Worm (Caenorhabditis elegans) whole organism, L1 larva: ENCODE results near the gene H41C03.3.

Experiments
- C04F5.9 ChIP-seq: sonication (generic microtip); optimal IDR thresholded peaks from 2 replicates; lab custom pipeline; 2016; ENCODE audit warnings: missing genetic modification characterization, missing compliant biosample characterization
- C34B4.2 ChIP-seq: sonication (generic microtip); optimal IDR thresholded peaks from 2 replicates; lab custom pipeline; 2017; ENCODE audit warnings: mild to moderate bottlenecking, missing genetic modification characterization, missing compliant biosample characterization
- Y116A8C.19 ChIP-seq: sonication (generic microtip); optimal IDR thresholded peaks from 2 replicates; lab custom pipeline; 2016; ENCODE audit warnings: missing compliant biosample characterization, missing genetic modification characterization, borderline replicate concordance
- alr-1 ChIP-seq: fragments of 200-800 bp; sonication (Bioruptor generic); optimal IDR thresholded peaks from 2 replicates; lab custom pipeline; 2018; ENCODE audit warnings: borderline replicate concordance, mild to moderate bottlenecking, missing genetic modification characterization, missing compliant biosample characterization
- ama-1 ChIP-seq: fragments of 150-350 bp; optimal IDR thresholded peaks from 2 replicates; lab custom pipeline; 2014
- ceh-82 ChIP-seq, 3 experiments: fragments of 150-350 bp in 1 of 3; sonication (generic microtip) in 2 of 3; optimal IDR thresholded peaks; 2 replicates each; lab custom pipeline; 2014 to 2017; ENCODE audit warnings: missing biosample characterization in 3 of 3, missing genetic modification characterization in 3 of 3
- ceh-90 ChIP-seq: sonication (generic microtip); optimal IDR thresholded peaks from 2 replicates; lab custom pipeline; 2016; ENCODE audit warnings: missing genetic modification characterization, missing compliant biosample characterization
- ces-1 ChIP-seq: fragments of 150-350 bp; optimal IDR thresholded peaks from 2 replicates; lab custom pipeline; 2014; ENCODE audit warnings: missing biosample characterization, missing genetic modification reagents, missing genetic modification characterization
- dpl-1 ChIP-seq, 3 experiments: fragments of 150-350 bp in 2 of 3; sonication (generic microtip) in 1 of 3; optimal IDR thresholded peaks; 2 replicates each; lab custom pipeline; 2014 to 2017; ENCODE audit warnings: missing biosample characterization in 3 of 3, missing genetic modification characterization in 3 of 3, missing genetic modification reagents in 3 of 3
- dsc-1 ChIP-seq: sonication (generic microtip); optimal IDR thresholded peaks from 2 replicates; lab custom pipeline; 2016; ENCODE audit warnings: mild to moderate bottlenecking, missing genetic modification characterization, missing compliant biosample characterization
- efl-1 ChIP-seq, 4 experiments: fragments of 150-350 bp; optimal IDR thresholded peaks in 3 of 4; peaks in 1 of 4; 1 replicate in 1 of 4; 2 replicates in 3 of 4; lab custom pipeline; 2014; ENCODE audit warnings: missing biosample characterization in 2 of 4, missing genetic modification characterization in 2 of 4, missing genetic modification reagents in 2 of 4
- elt-2 ChIP-seq: sonication (generic microtip); optimal IDR thresholded peaks from 2 replicates; lab custom pipeline; 2016; ENCODE audit warnings: missing genetic modification characterization, mild to moderate bottlenecking, inconsistent platforms, missing compliant biosample characterization, missing genetic modification reagents
- fkh-10 ChIP-seq: sonication (generic microtip); optimal IDR thresholded peaks from 2 replicates; lab custom pipeline; 2017; ENCODE audit warnings: missing biosample characterization, missing genetic modification reagents, missing genetic modification characterization
- fkh-8 ChIP-seq: sonication (generic microtip); optimal IDR thresholded peaks from 2 replicates; lab custom pipeline; 2016; ENCODE audit warnings: mild to moderate bottlenecking, missing genetic modification characterization, missing compliant biosample characterization
- grh-1 ChIP-seq: fragments of 200-800 bp; sonication (Bioruptor generic); IDR thresholded peaks from 2 replicates; pipeline ENCODE4 v1.3.6; 2022; ENCODE audit warnings: missing genetic modification reagents, missing genetic modification characterization, missing compliant biosample characterization
- hlh-17 ChIP-seq: fragments of 200-800 bp; sonication (Bioruptor generic); optimal IDR thresholded peaks from 2 replicates; lab custom pipeline; 2018; ENCODE audit warnings: missing genetic modification characterization, mild to moderate bottlenecking, missing compliant biosample characterization, moderate library complexity, borderline replicate concordance
- hlh-4 ChIP-seq: sonication (generic microtip); optimal IDR thresholded peaks from 2 replicates; lab custom pipeline; 2016; ENCODE audit warnings: mild to moderate bottlenecking, missing genetic modification characterization, missing compliant biosample characterization
- irx-1 ChIP-seq: sonication (generic microtip); optimal IDR thresholded peaks from 2 replicates; lab custom pipeline; 2016; ENCODE audit warnings: missing genetic modification characterization, missing compliant biosample characterization
- jun-1 ChIP-seq: fragments of 150-350 bp; optimal IDR thresholded peaks from 2 replicates; lab custom pipeline; 2014; ENCODE audit warnings: missing biosample characterization, missing genetic modification reagents, missing genetic modification characterization
- lin-14 ChIP-seq: fragments of 200-800 bp; sonication (Bioruptor generic); optimal IDR thresholded peaks from 2 replicates; lab custom pipeline; 2018; ENCODE audit warnings: mild to moderate bottlenecking, missing genetic modification characterization, moderate library complexity, missing compliant biosample characterization
- lin-35 ChIP-seq, 2 experiments: fragments of 150-350 bp; optimal IDR thresholded peaks; 2 replicates each; lab custom pipeline; 2014; ENCODE audit warnings: missing biosample characterization in 2 of 2, missing genetic modification characterization in 2 of 2, missing genetic modification reagents in 2 of 2
- lin-39 ChIP-seq: fragments of 150-350 bp; optimal IDR thresholded peaks from 2 replicates; lab custom pipeline; 2014; ENCODE audit warnings: missing biosample characterization, missing genetic modification reagents, missing genetic modification characterization
- mab-9 ChIP-seq: fragments of 200-800 bp; sonication (Bioruptor generic); IDR thresholded peaks from 2 replicates; pipeline ENCODE4 v1.3.6; 2022; ENCODE audit warnings: missing genetic modification reagents, missing genetic modification characterization, missing compliant biosample characterization
- mdl-1 ChIP-seq, 2 experiments: fragments of 150-350 bp; optimal IDR thresholded peaks; 2 replicates each; lab custom pipeline; 2014 to 2017; ENCODE audit warnings: missing biosample characterization in 2 of 2, missing genetic modification characterization in 2 of 2, inconsistent platforms in 1 of 2
- mef-2 ChIP-seq: fragments of 150-350 bp; optimal IDR thresholded peaks from 2 replicates; lab custom pipeline; 2014; ENCODE audit warnings: missing biosample characterization, missing genetic modification characterization
- nhr-12 ChIP-seq: sonication (generic microtip); optimal IDR thresholded peaks from 2 replicates; lab custom pipeline; 2017; ENCODE audit warnings: missing biosample characterization, missing genetic modification characterization
- nhr-20 ChIP-seq: sonication (generic microtip); optimal IDR thresholded peaks from 2 replicates; lab custom pipeline; 2016; ENCODE audit warnings: mild to moderate bottlenecking, missing genetic modification characterization, missing compliant biosample characterization
- nhr-237 ChIP-seq: fragments of 150-350 bp; optimal IDR thresholded peaks from 2 replicates; lab custom pipeline; 2014; ENCODE audit warnings: missing biosample characterization, missing genetic modification characterization
- nhr-28 ChIP-seq: fragments of 150-350 bp; optimal IDR thresholded peaks from 2 replicates; lab custom pipeline; 2014; ENCODE audit warnings: missing biosample characterization, missing genetic modification characterization
- nhr-47 ChIP-seq: sonication (generic microtip); optimal IDR thresholded peaks from 2 replicates; lab custom pipeline; 2016; ENCODE audit warnings: mild to moderate bottlenecking, missing genetic modification characterization, moderate library complexity, missing compliant biosample characterization
- nhr-71 ChIP-seq: sonication (generic microtip); optimal IDR thresholded peaks from 2 replicates; lab custom pipeline; 2016; ENCODE audit warnings: mild to moderate bottlenecking, missing genetic modification characterization, moderate library complexity, missing compliant biosample characterization
- nhr-85 ChIP-seq: sonication (generic microtip); peaks from one replicate; lab custom pipeline; 2016; ENCODE audit warnings: missing genetic modification characterization, inconsistent platforms, missing compliant biosample characterization
- nhr-90 ChIP-seq: sonication (generic microtip); optimal IDR thresholded peaks from 2 replicates; lab custom pipeline; 2016; ENCODE audit warnings: mild to moderate bottlenecking, missing genetic modification characterization, missing compliant biosample characterization; ENCODE audit not compliant: poor library complexity
- pqm-1 ChIP-seq: sonication (generic microtip); optimal IDR thresholded peaks from 3 replicates; lab custom pipeline; 2017; ENCODE audit warnings: missing biosample characterization, missing genetic modification characterization
- skn-1 ChIP-seq: fragments of 150-350 bp; optimal IDR thresholded peaks from 2 replicates; lab custom pipeline; 2014; ENCODE audit warnings: missing biosample characterization, missing genetic modification characterization
- snpc-4 ChIP-seq: fragments of 150-350 bp; optimal IDR thresholded peaks from 2 replicates; lab custom pipeline; 2014; ENCODE audit warnings: missing biosample characterization, missing genetic modification characterization
- snu-23 ChIP-seq: sonication (generic microtip); optimal IDR thresholded peaks from 2 replicates; lab custom pipeline; 2016; ENCODE audit warnings: missing genetic modification characterization, missing compliant biosample characterization
- sup-37 ChIP-seq: fragments of 200-800 bp; sonication (Bioruptor generic); optimal IDR thresholded peaks from 2 replicates; lab custom pipeline; 2018; ENCODE audit warnings: mild to moderate bottlenecking, missing genetic modification characterization, missing compliant biosample characterization
- swsn-7 ChIP-seq: sonication (generic microtip); optimal IDR thresholded peaks from 2 replicates; lab custom pipeline; 2016; ENCODE audit warnings: missing genetic modification characterization, missing compliant biosample characterization
- tbx-2 ChIP-seq: sonication (generic microtip); optimal IDR thresholded peaks from 2 replicates; lab custom pipeline; 2016; ENCODE audit warnings: missing genetic modification characterization, missing compliant biosample characterization
- unc-130 ChIP-seq: fragments of 150-350 bp; optimal IDR thresholded peaks from 2 replicates; lab custom pipeline; 2017; ENCODE audit warnings: missing biosample characterization, missing genetic modification characterization, inconsistent platforms
- unc-30 ChIP-seq: sonication (generic microtip); optimal IDR thresholded peaks from 2 replicates; lab custom pipeline; 2017; ENCODE audit warnings: missing biosample characterization, missing genetic modification characterization
- unc-62 ChIP-seq: fragments of 150-350 bp; optimal IDR thresholded peaks from 2 replicates; lab custom pipeline; 2014; ENCODE audit warnings: missing biosample characterization, missing genetic modification reagents, missing genetic modification characterization
- vab-15 ChIP-seq: sonication (generic microtip); optimal IDR thresholded peaks from 2 replicates; lab custom pipeline; 2017; ENCODE audit warnings: missing genotype, mild to moderate bottlenecking, missing genetic modification characterization, missing compliant biosample characterization
- ztf-11 ChIP-seq, 2 experiments: sonication (generic microtip); optimal IDR thresholded peaks; 2 replicates each; lab custom pipeline; 2016 to 2017; ENCODE audit warnings: missing genetic modification characterization in 2 of 2, missing biosample characterization in 1 of 2, missing compliant biosample characterization in 1 of 2
- ztf-4 ChIP-seq: fragments of 150-350 bp; optimal IDR thresholded peaks from 2 replicates; lab custom pipeline; 2014; ENCODE audit warnings: missing biosample characterization, missing genetic modification characterization

H41C03.3 gene

DNA sequence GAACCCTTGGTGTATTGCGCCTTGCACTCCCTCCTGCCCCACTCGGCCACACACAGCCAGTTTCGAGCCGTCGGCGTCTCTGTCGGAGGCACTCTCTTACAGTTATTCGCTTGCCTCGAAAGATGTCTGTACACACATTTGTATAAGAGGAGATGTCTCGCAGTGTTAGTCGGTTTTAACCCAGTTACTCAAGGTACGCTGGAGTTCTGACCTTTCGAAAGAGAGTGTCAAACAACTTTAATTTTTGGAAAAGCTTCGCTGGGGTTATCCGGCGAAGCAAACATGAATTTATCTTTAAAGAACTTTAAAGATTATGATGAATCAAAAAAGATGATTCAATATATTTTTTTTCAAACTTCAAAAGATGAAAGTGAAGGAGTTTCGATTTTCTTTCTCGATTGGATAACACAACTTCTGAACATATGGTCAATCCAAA lies 865 bp upstream of the H41C03.3 start (continued):
- peak; percentile 91 for TF ChIP-seq skn-1 (tag; lab: Kevin White, UChicago)
- TF ChIP-seq grh-1 = peak; percentile 99
- peak; percentile 100 for TF ChIP-seq tbx-2 (tag; lab: Kevin White, UChicago)
- peak; percentile 81 for TF ChIP-seq C34B4.2
- no peak for TF ChIP-seq unc-62 (GFP tag; lab: Kevin White, UChicago)
- peak; percentile 46 to 94 for TF ChIP-seq mdl-1 (tag; optimal IDR thresholded peaks at IDR 0.05; lab: Kevin White, UChicago)
- peak; percentile 98 for TF ChIP-seq unc-130 (tag; lab: Kevin White, UChicago)
- TF ChIP-seq dpl-1 (GFP tag; optimal IDR thresholded peaks at IDR 0.05; lab: Kevin White, UChicago) = peak; percentile 82 to 84 (median 82)
- peak; percentile 99 for TF ChIP-seq mab-9
- TF ChIP-seq ceh-82 (tag; optimal IDR thresholded peaks at IDR 0.05; lab: Kevin White, UChicago) = peak; percentile 95 to 98 (median 98)
- peak; percentile 98 for TF ChIP-seq C04F5.9 (tag; lab: Kevin White, UChicago)
- TF ChIP-seq lin-35 (GFP tag; optimal IDR thresholded peaks at IDR 0.05; lab: Kevin White, UChicago) = peak; percentile 89 to 95
- peak; percentile 100 for TF ChIP-seq dsc-1 (tag; lab: Kevin White, UChicago)
- peak; percentile 93 to 98 for TF ChIP-seq ztf-11 (tag; optimal IDR thresholded peaks at IDR 0.05; lab: Kevin White, UChicago)
- peak; percentile 100 for TF ChIP-seq snu-23 (GFP tag; lab: Kevin White, UChicago)
- peak; percentile 49 for TF ChIP-seq hlh-17 (GFP tag; lab: Kevin White, UChicago)
- TF ChIP-seq fkh-10 = peak; percentile 99
- no peak for TF ChIP-seq alr-1 (tag; lab: Kevin White, UChicago)
- TF ChIP-seq nhr-71 (tag; lab: Kevin White, UChicago) = peak; percentile 100
- peak; percentile 48 for TF ChIP-seq Y116A8C.19 (tag; lab: Kevin White, UChicago)
- TF ChIP-seq snpc-4 (tag; lab: Kevin White, UChicago) = peak; percentile 100
- peak; percentile 100 for TF ChIP-seq swsn-7
- TF ChIP-seq irx-1 (tag; lab: Kevin White, UChicago) = peak; percentile 100
- TF ChIP-seq sup-37 (GFP tag; lab: Kevin White, UChicago) = peak; percentile 99
- peak; percentile 98 for TF ChIP-seq ces-1 (GFP tag; lab: Kevin White, UChicago)
- TF ChIP-seq nhr-237 = peak; percentile 98
- peak; percentile 82 for TF ChIP-seq unc-30
- TF ChIP-seq nhr-85 (tag; lab: Kevin White, UChicago) = peak; percentile 100
- peak; percentile 79 for TF ChIP-seq hlh-4 (tag; lab: Kevin White, UChicago)
- peak; percentile 98 for TF ChIP-seq jun-1
- peak; percentile 100 for TF ChIP-seq elt-2 (tag; lab: Kevin White, UChicago)
- TF ChIP-seq mef-2 (tag; lab: Kevin White, UChicago) = peak; percentile 93
- peak; percentile 100 for TF ChIP-seq nhr-90 (tag; lab: Kevin White, UChicago)
- peak; percentile 100 for TF ChIP-seq ama-1
- peak; percentile 99 for TF ChIP-seq lin-39 (tag; lab: Kevin White, UChicago)

DNA sequence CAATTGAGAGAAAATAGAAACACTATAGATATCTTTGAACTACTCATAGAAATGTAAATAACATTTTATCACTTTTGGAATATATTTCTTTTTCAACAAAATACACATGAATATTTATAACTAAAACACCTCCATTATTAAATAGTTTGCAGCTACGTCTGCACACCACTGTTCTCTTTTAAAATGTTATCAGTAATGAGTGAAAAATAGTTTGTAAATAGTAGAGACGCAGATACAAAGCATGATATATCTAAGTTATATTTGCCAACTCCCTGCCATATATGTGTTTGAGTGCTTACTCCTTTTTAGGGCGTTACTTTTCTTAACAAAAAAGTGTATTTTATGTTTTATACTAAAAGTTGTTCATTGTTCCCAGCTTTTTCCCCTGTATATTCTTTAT lies 604 bp downstream of the H41C03.3 start:
- TF ChIP-seq pqm-1 (tag; lab: Kevin White, UChicago) = no peak
- TF ChIP-seq elt-2 (tag; lab: Kevin White, UChicago) = peak; percentile 22
- no peak for TF ChIP-seq efl-1 (optimal IDR thresholded peaks at IDR 0.05; lab: Kevin White, UChicago)
- peak in 1 of 2 experiments; percentile 27 for TF ChIP-seq efl-1 (GFP tag; optimal IDR thresholded peaks at IDR 0.05 in 1 of 2; lab: Kevin White, UChicago)
- no peak for TF ChIP-seq nhr-47
- no peak for TF ChIP-seq snpc-4 (tag; lab: Kevin White, UChicago)

DNA sequence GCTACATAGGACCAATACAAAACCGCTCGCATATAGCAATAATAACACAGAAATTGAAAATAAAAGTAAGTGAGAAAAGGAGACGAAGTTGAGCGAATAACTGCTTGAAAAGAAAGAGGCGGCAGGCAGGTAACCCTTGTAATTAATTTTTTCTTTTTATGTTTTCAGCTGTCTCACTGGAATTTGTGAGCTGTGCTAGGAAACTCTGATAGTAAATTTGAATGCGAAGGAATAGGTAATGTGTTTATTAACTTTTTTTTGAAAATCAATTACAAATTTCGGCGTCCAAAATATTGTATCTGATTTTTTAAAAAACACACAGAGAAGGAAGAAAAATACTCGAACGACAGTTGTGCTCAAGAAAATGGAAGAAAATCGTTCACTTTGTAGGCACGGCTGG lies 6.4 kb downstream of the H41C03.3 start, which contains the start of gene H41C03.2:
H41C03.2 (minus strand) TSS at position 101 of the 400 bp plus-strand sequence.
- TF ChIP-seq fkh-8 (tag; lab: Kevin White, UChicago) (peak; percentile 25), vab-15 (tag; lab: Kevin White, UChicago) (no peak), snu-23 (GFP tag; lab: Kevin White, UChicago) (no peak), ztf-4 (tag; lab: Kevin White, UChicago) (no peak), ceh-90 (tag; lab: Kevin White, UChicago) (no peak), nhr-12 (tag; lab: Kevin White, UChicago) (no peak), nhr-20 (no peak), lin-14 (GFP tag; lab: Kevin White, UChicago) (no peak), nhr-28 (tag; lab: Kevin White, UChicago) (no peak)
- TF ChIP-seq, all 84 proteins: peak for 1
